Fruit fly (Drosophila melanogaster): ENCODE data around the gene Gal.

Gal gene

DNA sequence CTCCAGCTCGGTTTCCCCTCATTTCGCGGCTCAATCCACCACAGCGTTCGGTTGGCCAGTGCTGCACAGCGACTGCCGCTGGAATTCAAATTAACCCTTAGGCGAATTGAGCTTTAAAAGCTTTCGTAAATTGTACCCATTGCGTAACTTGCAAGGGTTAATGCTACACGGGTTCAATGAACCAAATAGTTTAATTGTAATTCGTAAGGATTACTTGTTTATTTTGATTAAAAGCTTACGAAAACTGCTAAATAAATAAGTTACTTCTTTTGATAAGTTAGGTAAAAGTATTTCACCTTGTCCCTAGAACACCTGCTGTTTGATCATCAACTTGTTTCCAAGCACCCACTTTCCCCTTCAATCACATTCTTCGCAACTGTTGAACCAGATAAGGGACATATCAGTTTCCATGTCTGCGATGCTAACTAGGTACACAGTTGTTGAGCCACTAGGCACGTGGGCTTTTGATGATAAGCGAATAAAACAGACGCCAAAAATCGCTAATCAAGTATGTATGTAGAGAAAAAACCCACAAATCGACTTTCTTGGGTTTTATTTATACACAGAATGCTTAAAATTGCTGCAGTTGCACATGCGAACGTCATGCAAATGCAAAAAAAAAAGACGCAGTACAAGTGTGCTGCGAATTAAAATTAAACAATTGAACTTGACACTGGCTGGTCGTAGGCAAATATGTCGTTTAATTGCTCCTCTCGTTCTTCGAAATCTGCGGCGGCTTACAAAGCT lies 39.5 kb upstream of the Gal start, which contains the start of gene Pfas (continued):
- TF ChIP-seq Hr78 (GFP tag; optimal IDR thresholded peaks at IDR 0.05), result peak in 1 of 2 experiments; percentile 41
- peak; percentile 38 for TF ChIP-seq pb (GFP tag; optimal IDR thresholded peaks at IDR 0.05)
- peak; percentile 55 for TF ChIP-seq CG31365 (tag; optimal IDR thresholded peaks at IDR 0.05)
- TF ChIP-seq sisA (GFP tag; IDR thresholded peaks at IDR 0.05), result 0 out of 2 replicates have a peak, but pooled peaks have one; percentile 11
- TF ChIP-seq CG10654 (GFP tag; optimal IDR thresholded peaks at IDR 0.05), result peak; percentile 30
- TF ChIP-seq btn (GFP tag; optimal IDR thresholded peaks at IDR 0.05), result no peak
- no peak for TF ChIP-seq cad (GFP tag; optimal IDR thresholded peaks at IDR 0.05)
- peak; percentile 81 for TF ChIP-seq lilli (GFP tag; optimal IDR thresholded peaks at IDR 0.05)
- 0 out of 3 replicates have a peak, but pooled peaks have one; percentile 21 for TF ChIP-seq CG11695 (GFP tag; IDR thresholded peaks at IDR 0.05)
- peak; percentile 52 for TF ChIP-seq CG12155 (GFP tag; optimal IDR thresholded peaks at IDR 0.05)
- peak; percentile 3 for TF ChIP-seq pnt (GFP tag; optimal IDR thresholded peaks at IDR 0.05)
- peak; percentile 72 for TF ChIP-seq her (GFP tag; optimal IDR thresholded peaks at IDR 0.05)
- TF ChIP-seq p53 (GFP tag; optimal IDR thresholded peaks at IDR 0.05), result no peak
- TF ChIP-seq Sry-δ (GFP tag; optimal IDR thresholded peaks at IDR 0.05), result peak; percentile 34
- TF ChIP-seq CG8281 (tag; optimal IDR thresholded peaks at IDR 0.05), result no peak
- TF ChIP-seq seq (GFP tag; IDR thresholded peaks at IDR 0.05), result no peak
- no peak for TF ChIP-seq Kr (GFP tag; optimal IDR thresholded peaks at IDR 0.05)
- TF ChIP-seq CG33213 (GFP tag; optimal IDR thresholded peaks at IDR 0.05), result peak; percentile 37
- no peak for TF ChIP-seq z (GFP tag; IDR thresholded peaks at IDR 0.05)
- TF ChIP-seq gsb-n (tag; optimal IDR thresholded peaks at IDR 0.05), result no peak
- peak; percentile 26; the same call in 1 of the 3 replicates for TF ChIP-seq zfh1 (GFP tag; IDR thresholded peaks at IDR 0.05)
- 0 out of 3 replicates have a peak, but pooled peaks have one; percentile 30 for TF ChIP-seq gce (GFP tag; IDR thresholded peaks at IDR 0.05)
- TF ChIP-seq CG34376 (GFP tag; optimal IDR thresholded peaks at IDR 0.05), result peak; percentile 83
- no peak for TF ChIP-seq Nf-YA (GFP tag; IDR thresholded peaks at IDR 0.05)
- TF ChIP-seq fru (optimal IDR thresholded peaks at IDR 0.05), result no peak
- TF ChIP-seq esg (GFP tag; conservative IDR thresholded peaks at IDR 0.05), result no peak
- TF ChIP-seq CG7745 (tag; optimal IDR thresholded peaks at IDR 0.05), result no peak
- no peak for TF ChIP-seq odd (GFP tag; optimal IDR thresholded peaks at IDR 0.05)
- TF ChIP-seq dm (GFP tag; optimal IDR thresholded peaks at IDR 0.05), result peak; percentile 39
- no peak for TF ChIP-seq ap (GFP tag; IDR thresholded peaks at IDR 0.05)
- no peak for TF ChIP-seq CG4617 (GFP tag; optimal IDR thresholded peaks at IDR 0.05; ENCODE audit: borderline replicate concordance)
- TF ChIP-seq CG15601 (tag; optimal IDR thresholded peaks at IDR 0.05), result peak; percentile 52
- TF ChIP-seq CG18011 (GFP tag; optimal IDR thresholded peaks at IDR 0.05), result peak; percentile 56
- TF ChIP-seq CG4854 (GFP tag; optimal IDR thresholded peaks at IDR 0.05), result peak; percentile 46
- TF ChIP-seq CG30431 (GFP tag; optimal IDR thresholded peaks at IDR 0.05), result no peak
- TF ChIP-seq Mrtf (GFP tag; IDR thresholded peaks at IDR 0.05), result no peak
- TF ChIP-seq CG18476 (GFP tag; optimal IDR thresholded peaks at IDR 0.05), result no peak
- TF ChIP-seq CG11723 (GFP tag; optimal IDR thresholded peaks at IDR 0.05), result no peak
- peak; percentile 64 for TF ChIP-seq vfl (GFP tag; optimal IDR thresholded peaks at IDR 0.05)
- peak; percentile 22 for TF ChIP-seq nerfin-1 (tag; optimal IDR thresholded peaks at IDR 0.05)
- no peak for TF ChIP-seq CG34224 (GFP tag; IDR thresholded peaks at IDR 0.05; ENCODE audit: partially characterized antibody)
- TF ChIP-seq CG12104 (GFP tag; optimal IDR thresholded peaks at IDR 0.05), result peak; percentile 16
- no peak for TF ChIP-seq Elba2 (GFP tag; optimal IDR thresholded peaks at IDR 0.05)
- peak; percentile 34 for TF ChIP-seq jumu (GFP tag; optimal IDR thresholded peaks at IDR 0.05)
- no peak for TF ChIP-seq fd3F (GFP tag; optimal IDR thresholded peaks at IDR 0.05)
- TF ChIP-seq tna (GFP tag; IDR thresholded peaks at IDR 0.05; ENCODE audit: partially characterized antibody), result no peak
- no peak for TF ChIP-seq CG8290 (GFP tag; optimal IDR thresholded peaks at IDR 0.05)
- TF ChIP-seq CG8290 (tag; optimal IDR thresholded peaks at IDR 0.05), result peak in 1 of 2 experiments; percentile 89
- 0 out of 2 replicates have a peak, but pooled peaks have one; percentile 34 for TF ChIP-seq Adf1 (GFP tag; IDR thresholded peaks at IDR 0.05)
- no peak for TF ChIP-seq vnd (GFP tag; IDR thresholded peaks at IDR 0.05; ENCODE audit: partially characterized antibody)

Measured in whole organism, embryonic.